Fruit fly (Drosophila melanogaster) whole organism: ENCODE measurements around the gene CG7381.

Experiments used
- CG8478 ChIP-seq: fragments of >200 bp; optimal IDR thresholded peaks from 2 replicates; lab custom pipeline; 2018; ENCODE audit warnings: inconsistent platforms
- EcR ChIP-seq, 2 experiments: fragments of >200 bp; optimal IDR thresholded peaks; 2 replicates each; lab custom pipeline; 2017; ENCODE audit warnings: missing biosample characterization in 2 of 2, missing genetic modification characterization in 2 of 2, missing genetic modification reagents in 2 of 2
- psq ChIP-seq: fragments of >200 bp; optimal IDR thresholded peaks from 2 replicates; lab custom pipeline; 2017

dm6 chr3R:12957388-12957787 lies 19.9 kb downstream of the CG7381 start:
- TF ChIP-seq psq (lab: Kevin White, UChicago) = no peak
- no peak for TF ChIP-seq CG8478 (lab: Kevin White, UChicago)
- no peak for TF ChIP-seq EcR (GFP tag; optimal IDR thresholded peaks at IDR 0.05; lab: Kevin White, UChicago)
